Worm (Caenorhabditis elegans) whole organism, late embryonic: ENCODE measurements around the gene nhr-88.
A peak's percentile ranks its signal among the peaks of the same experiment; 100 is the strongest.

ENCODE experiments used
- ama-1 ChIP-seq: fragments of 150-350 bp; optimal IDR thresholded peaks from 2 replicates; lab custom pipeline; 2014
- ceh-14 ChIP-seq: sonication (generic microtip); optimal IDR thresholded peaks from 2 replicates; lab custom pipeline; 2016; ENCODE audit warnings: missing genotype, missing genetic modification characterization, missing compliant biosample characterization
- dmd-4 ChIP-seq: sonication (generic microtip); optimal IDR thresholded peaks from 2 replicates; lab custom pipeline; 2016; ENCODE audit warnings: borderline replicate concordance, missing genetic modification characterization, missing compliant biosample characterization
- fkh-6 ChIP-seq: sonication (generic microtip); optimal IDR thresholded peaks from 2 replicates; lab custom pipeline; 2016; ENCODE audit warnings: missing genetic modification characterization, missing compliant biosample characterization
- hlh-30 ChIP-seq: sonication (generic microtip); optimal IDR thresholded peaks from 2 replicates; lab custom pipeline; 2017; ENCODE audit warnings: antibody characterized with exemption, missing genetic modification characterization, missing compliant biosample characterization; ENCODE audit not compliant: insufficient read depth
- unc-3 ChIP-seq, 2 experiments: fragments of 200-800 bp in 1 of 2; sonication (Bioruptor generic) in 1 of 2; sonication (generic microtip) in 1 of 2; conservative IDR thresholded peaks in 1 of 2; optimal IDR thresholded peaks in 1 of 2; 2 replicates each; pipeline versions ENCODE4 v1.3.6 to Lab custom; 2016 to 2022; ENCODE audit warnings: missing compliant biosample characterization in 2 of 2, missing genetic modification characterization in 2 of 2, missing genetic modification reagents in 1 of 2
- unc-55 ChIP-seq: sonication (generic microtip); optimal IDR thresholded peaks from 2 replicates; lab custom pipeline; 2017; ENCODE audit warnings: missing biosample characterization, missing genetic modification reagents, missing genetic modification characterization

ce11 chrII:3000535-3001264, 24.3 kb downstream of the nhr-88 start, which contains the start of gene lido-9:
- TF ChIP-seq unc-55 (GFP tag; lab: Kevin White, UChicago) (no peak), unc-3 (GFP tag; conservative IDR thresholded peaks at IDR 0.05; lab: Robert Waterston, UW) (no peak), unc-3 (tag; optimal IDR thresholded peaks at IDR 0.05; lab: Kevin White, UChicago) (no peak), ama-1 (peak; percentile 90), dmd-4 (tag; lab: Kevin White, UChicago) (no peak), hlh-30 (tag; lab: Kevin White, UChicago) (no peak), fkh-6 (no peak), ceh-14 (tag; lab: Kevin White, UChicago) (no peak)
